Fruit fly (Drosophila melanogaster): Measurements from ENCODE around the gene Atg17.

Gene Atg17

DNA sequence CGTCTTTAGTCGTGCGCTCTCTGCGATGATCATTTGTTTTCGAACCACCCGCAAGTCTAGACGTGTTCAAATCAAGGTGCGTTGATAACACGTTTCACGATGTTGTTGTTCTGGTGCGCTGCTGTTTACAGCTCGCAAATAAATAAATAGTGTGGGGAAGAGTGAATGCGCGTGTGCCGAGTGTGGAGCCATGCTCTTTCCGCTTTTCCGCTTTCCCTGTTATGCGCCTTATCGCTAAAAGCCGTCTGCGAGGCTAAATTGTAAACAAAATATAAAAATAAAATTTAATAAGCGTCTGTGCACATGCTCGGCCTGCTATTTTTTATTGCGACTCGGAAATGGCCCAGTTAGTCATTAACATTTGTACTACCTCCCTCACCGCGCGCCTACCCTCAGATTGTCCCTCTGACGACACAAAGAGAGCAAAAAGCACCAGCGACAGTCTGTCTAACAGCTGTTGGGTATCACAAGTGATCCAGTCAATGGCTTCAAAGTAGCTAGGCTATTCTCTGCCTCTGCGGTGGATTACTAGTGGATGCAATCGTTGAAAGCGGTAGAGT, 3.2 kb downstream of the Atg17 start:
- TF ChIP-seq hth (optimal IDR thresholded peaks at IDR 0.05) (no peak), Dref (GFP tag; IDR thresholded peaks at IDR 0.05) (no peak), gsb-n (tag; optimal IDR thresholded peaks at IDR 0.05) (peak; percentile 84), Dfd (GFP tag; optimal IDR thresholded peaks at IDR 0.05) (no peak), Hr3 (GFP tag; optimal IDR thresholded peaks at IDR 0.05) (peak; percentile 11), twi (tag; optimal IDR thresholded peaks at IDR 0.05) (peak; percentile 44), CG14441 (GFP tag; IDR thresholded peaks at IDR 0.05) (0 out of 2 replicates have a peak, but pooled peaks have one; percentile 38), CG32767 (GFP tag; IDR thresholded peaks at IDR 0.05) (peak; percentile 48; the same call in 1 of the 2 replicates), CG14667 (GFP tag; IDR thresholded peaks at IDR 0.05) (no peak), HmgZ (tag; optimal IDR thresholded peaks at IDR 0.05) (peak; percentile 85), chinmo (GFP tag; IDR thresholded peaks at IDR 0.05; ENCODE audit: partially characterized antibody) (peak; percentile 96), CG30020 (tag; optimal IDR thresholded peaks at IDR 0.05) (peak; percentile 21), vvl (GFP tag; IDR thresholded peaks at IDR 0.05) (peak; percentile 72; the same call in 1 of the 2 replicates), CG13775 (GFP tag; optimal IDR thresholded peaks at IDR 0.05) (peak; percentile 39), Atf3 (GFP tag; optimal IDR thresholded peaks at IDR 0.05) (peak; percentile 54), HLH3B (GFP tag; IDR thresholded peaks at IDR 0.05) (peak; percentile 64; the same call in 1 of the 2 replicates), CG13123 (GFP tag; optimal IDR thresholded peaks at IDR 0.05) (peak; percentile 71), CG9932 (GFP tag; IDR thresholded peaks at IDR 0.05) (0 out of 2 replicates have a peak, but pooled peaks have one; percentile 12), CG13894 (tag; optimal IDR thresholded peaks at IDR 0.05) (no peak), her (GFP tag; optimal IDR thresholded peaks at IDR 0.05) (peak; percentile 82), Sry-β (GFP tag; optimal IDR thresholded peaks at IDR 0.05) (no peak), chif (GFP tag; optimal IDR thresholded peaks at IDR 0.05) (peak; percentile 28 to 53), gsb (GFP tag; IDR thresholded peaks at IDR 0.05) (peak; percentile 31; the same call in 1 of the 2 replicates), run (tag; optimal IDR thresholded peaks at IDR 0.05) (peak; percentile 75), az2 (GFP tag; optimal IDR thresholded peaks at IDR 0.05) (no peak), CG10321 (GFP tag; IDR thresholded peaks at IDR 0.05) (peak; percentile 46; the same call in 1 of the 2 replicates), CG1529 (GFP tag; optimal IDR thresholded peaks at IDR 0.05) (peak; percentile 87), Hr51 (GFP tag; optimal IDR thresholded peaks at IDR 0.05) (peak in 1 of 2 experiments; percentile 56), CG30431 (GFP tag; optimal IDR thresholded peaks at IDR 0.05) (peak; percentile 8), CG2202 (tag; optimal IDR thresholded peaks at IDR 0.05) (peak; percentile 87), Atf-2 (GFP tag; optimal IDR thresholded peaks at IDR 0.05) (peak; percentile 33), rib (GFP tag; IDR thresholded peaks at IDR 0.05) (peak; percentile 71), B-H1 (GFP tag; IDR thresholded peaks at IDR 0.05) (peak; percentile 26; the same call in 1 of the 3 replicates), crc (GFP tag; optimal IDR thresholded peaks at IDR 0.05) (peak; percentile 30), D19A (tag; optimal IDR thresholded peaks at IDR 0.05) (peak; percentile 65), Med (GFP tag) (peak; percentile 98), CG4730 (GFP tag; IDR thresholded peaks at IDR 0.05) (peak; percentile 16; the same call in 1 of the 2 replicates), D19B (GFP tag; optimal IDR thresholded peaks at IDR 0.05) (peak; percentile 40), grn (GFP tag; optimal IDR thresholded peaks at IDR 0.05) (peak; percentile 73), CG14860 (GFP tag; IDR thresholded peaks at IDR 0.05; ENCODE audit: partially characterized antibody) (no peak), pnt (GFP tag; optimal IDR thresholded peaks at IDR 0.05) (peak; percentile 18), Mrtf (GFP tag; IDR thresholded peaks at IDR 0.05) (no peak), Usf (GFP tag; optimal IDR thresholded peaks at IDR 0.05) (peak; percentile 21), Fer3 (tag; optimal IDR thresholded peaks at IDR 0.05) (peak; percentile 71), mirr (GFP tag; optimal IDR thresholded peaks at IDR 0.05) (peak; percentile 97), CG33213 (GFP tag; optimal IDR thresholded peaks at IDR 0.05) (peak; percentile 68), shn (GFP tag; optimal IDR thresholded peaks at IDR 0.05) (peak; percentile 6), schlank (tag; optimal IDR thresholded peaks at IDR 0.05) (peak; percentile 86), Sin3A (optimal IDR thresholded peaks at IDR 0.05) (no peak), ATbp (GFP tag; optimal IDR thresholded peaks at IDR 0.05) (peak; percentile 97), TFAM (GFP tag; optimal IDR thresholded peaks at IDR 0.05) (peak; percentile 25)
